Worm (Caenorhabditis elegans) whole organism, young adult: Measurements from ENCODE around the gene mrpl-53.

Experiments used
- C06A6.2 ChIP-seq: fragments of 200-800 bp; sonication (Bioruptor generic); conservative IDR thresholded peaks from 2 replicates; pipeline ENCODE4 v1.3.6; 2022; ENCODE audit warnings: missing genetic modification characterization, missing compliant biosample characterization
- F22D6.2 ChIP-seq: sonication (generic microtip); optimal IDR thresholded peaks from 2 replicates; lab custom pipeline; 2016; ENCODE audit warnings: mild to moderate bottlenecking, missing genetic modification characterization, missing compliant biosample characterization
- F57C9.4 ChIP-seq: sonication (generic microtip); optimal IDR thresholded peaks from 2 replicates; lab custom pipeline; 2017; ENCODE audit warnings: mild to moderate bottlenecking, missing genetic modification characterization, missing compliant biosample characterization
- dox-1 ChIP-seq: fragments of 200-800 bp; sonication (Bioruptor generic); IDR thresholded peaks from 2 replicates; pipeline ENCODE4 v1.3.6; 2022; ENCODE audit warnings: missing genetic modification reagents, missing genetic modification characterization, missing compliant biosample characterization
- dpl-1 ChIP-seq: fragments of 150-350 bp; optimal IDR thresholded peaks from 2 replicates; lab custom pipeline; 2014; ENCODE audit warnings: missing biosample characterization, missing genetic modification reagents, missing genetic modification characterization
- nfya-1 ChIP-seq: sonication (generic microtip); optimal IDR thresholded peaks from 2 replicates; lab custom pipeline; 2017; ENCODE audit warnings: antibody characterized with exemption, missing compliant biosample characterization, missing genetic modification characterization, borderline replicate concordance; ENCODE audit not compliant: insufficient read depth
- ztf-18 ChIP-seq: sonication (generic microtip); optimal IDR thresholded peaks from 2 replicates; lab custom pipeline; 2016; ENCODE audit warnings: missing genotype, mild to moderate bottlenecking, missing genetic modification characterization, missing compliant biosample characterization

- TF ChIP-seq dox-1 (GFP tag; lab: Robert Waterston, UW) (no peak; the same call in 1 of the 2 replicates), F57C9.4 (tag; lab: Kevin White, UChicago) (no peak), F22D6.2 (tag; lab: Kevin White, UChicago) (no peak), nfya-1 (tag; lab: Kevin White, UChicago) (no peak), C06A6.2 (GFP tag; lab: Robert Waterston, UW) (no peak), dpl-1 (no peak), ztf-18 (tag; lab: Kevin White, UChicago) (no peak)
Measured at ce11 chrII:9619995-9620535, 22.6 kb downstream of the mrpl-53 start.
